Worm (Caenorhabditis elegans) whole organism, L4/young adult: ENCODE measurements around the gene srg-39.

Experiments
- W03F9.2 ChIP-seq: fragments of 150-350 bp; optimal IDR thresholded peaks from 2 replicates; lab custom pipeline; 2014; ENCODE audit warnings: missing biosample characterization, missing genetic modification characterization
- him-1 ChIP-seq: sonication (generic microtip); optimal IDR thresholded peaks from 2 replicates; lab custom pipeline; 2016; ENCODE audit warnings: missing genotype, missing genetic modification reagents, missing genetic modification characterization, missing compliant biosample characterization

DNA sequence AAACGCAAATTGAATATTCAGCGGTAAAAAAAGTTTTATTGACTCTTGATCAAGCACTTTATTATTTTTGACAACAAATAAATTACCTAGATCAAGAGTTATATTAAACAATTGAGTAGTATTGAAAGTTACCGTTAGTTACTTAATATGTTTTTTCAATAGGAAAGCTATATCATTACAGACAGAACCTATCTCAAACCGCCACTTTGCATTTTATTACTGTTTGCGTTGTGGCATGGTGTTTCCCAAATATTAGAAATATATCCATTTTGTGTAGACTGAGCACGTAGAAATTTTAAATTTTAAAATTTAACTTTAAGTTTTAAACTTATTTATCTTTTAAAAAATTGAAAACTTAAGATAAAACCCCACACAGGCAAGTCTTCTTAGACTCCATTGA, 47.8 kb downstream of the srg-39 start:
- no peak for TF ChIP-seq him-1
- TF ChIP-seq W03F9.2 (tag; lab: Kevin White, UChicago) = no peak
